Worm (Caenorhabditis elegans) whole organism, early embryonic: Measurements from ENCODE around the gene T24B8.7.

Source experiments
- B0310.2 ChIP-seq: sonication (generic microtip); optimal IDR thresholded peaks from 2 replicates; lab custom pipeline; 2016; ENCODE audit warnings: mild to moderate bottlenecking, missing genetic modification characterization, missing compliant biosample characterization
- F13C5.2 ChIP-seq: sonication (generic microtip); optimal IDR thresholded peaks from 2 replicates; lab custom pipeline; 2017; ENCODE audit warnings: mild to moderate bottlenecking, missing genetic modification characterization, inconsistent platforms, missing compliant biosample characterization
- aly-1 ChIP-seq: sonication (generic microtip); optimal IDR thresholded peaks from 2 replicates; lab custom pipeline; 2016; ENCODE audit warnings: missing genetic modification characterization, missing compliant biosample characterization
- ama-1 ChIP-seq: fragments of 150-350 bp; optimal IDR thresholded peaks from 2 replicates; lab custom pipeline; 2014
- ceh-13 ChIP-seq: fragments of 200-800 bp; sonication (Bioruptor generic); optimal IDR thresholded peaks from 2 replicates; lab custom pipeline; 2018; ENCODE audit warnings: mild to moderate bottlenecking, missing genetic modification characterization, missing compliant biosample characterization
- ceh-36 ChIP-seq: sonication (generic microtip); optimal IDR thresholded peaks from 2 replicates; lab custom pipeline; 2016; ENCODE audit warnings: missing genetic modification characterization, inconsistent platforms, missing compliant biosample characterization
- ets-7 ChIP-seq: sonication (generic microtip); optimal IDR thresholded peaks from 2 replicates; lab custom pipeline; 2016; ENCODE audit warnings: missing genotype, missing genetic modification characterization, missing compliant biosample characterization
- flt-1 ChIP-seq: fragments of 200-800 bp; sonication (Bioruptor generic); IDR thresholded peaks from 2 replicates; pipeline ENCODE4 v1.3.6; 2022; ENCODE audit warnings: missing genetic modification characterization, missing compliant biosample characterization
- hmbx-1 ChIP-seq: sonication (generic microtip); optimal IDR thresholded peaks from 2 replicates; lab custom pipeline; 2016; ENCODE audit warnings: mild to moderate bottlenecking, missing genetic modification characterization, missing compliant biosample characterization
- hmg-4 ChIP-seq: fragments of 200-800 bp; sonication (Bioruptor generic); optimal IDR thresholded peaks from 2 replicates; lab custom pipeline; 2018; ENCODE audit warnings: mild to moderate bottlenecking, missing genetic modification characterization, missing compliant biosample characterization
- hnd-1 ChIP-seq: sonication (generic microtip); optimal IDR thresholded peaks from 2 replicates; lab custom pipeline; 2016; ENCODE audit warnings: missing genetic modification characterization, missing compliant biosample characterization
- pes-1 ChIP-seq: fragments of 200-800 bp; sonication (Bioruptor generic); IDR thresholded peaks from 2 replicates; pipeline ENCODE4 v1.3.6; 2022; ENCODE audit warnings: missing genetic modification reagents, missing genetic modification characterization, missing compliant biosample characterization
- scrt-1 ChIP-seq: fragments of 200-800 bp; sonication (Bioruptor generic); IDR thresholded peaks from 2 replicates; pipeline ENCODE4 v1.3.6; 2022; ENCODE audit warnings: missing genetic modification characterization, missing compliant biosample characterization
- sea-1 ChIP-seq: fragments of 200-800 bp; sonication (Bioruptor generic); conservative IDR thresholded peaks from 2 replicates; pipeline ENCODE4 v1.3.6; 2022; ENCODE audit warnings: missing genetic modification characterization, missing compliant biosample characterization
- tbx-11 ChIP-seq: fragments of 200-800 bp; sonication (Bioruptor generic); IDR thresholded peaks from 2 replicates; pipeline ENCODE4 v1.3.6; 2022; ENCODE audit warnings: missing genetic modification characterization, missing compliant biosample characterization
- tbx-37 ChIP-seq: fragments of 200-800 bp; sonication (Bioruptor generic); conservative IDR thresholded peaks from 2 replicates; pipeline ENCODE4 v1.3.6; 2022; ENCODE audit warnings: missing genetic modification reagents, missing genetic modification characterization, missing compliant biosample characterization
- tra-4 ChIP-seq: sonication (generic microtip); optimal IDR thresholded peaks from 2 replicates; lab custom pipeline; 2017; ENCODE audit warnings: missing genetic modification characterization, missing compliant biosample characterization

Gene T24B8.7

ce11 chrII:9005067-9005466, 48.4 kb downstream of the T24B8.7 start, which contains the start of gene F44G4.7:
F44G4.7 (minus strand) TSS chrII:9005167.
- TF ChIP-seq tbx-11 (GFP tag; lab: Robert Waterston, UW) (no peak), tbx-37 (GFP tag; lab: Robert Waterston, UW) (no peak), flt-1 (GFP tag; lab: Robert Waterston, UW) (no peak), hmg-4 (GFP tag; lab: Kevin White, UChicago) (no peak), ceh-36 (tag; lab: Kevin White, UChicago) (no peak)

ce11 chrII:9001743-9002222, 51.7 kb downstream of the T24B8.7 start, which contains the start of gene F44G4.6:
F44G4.6 (minus strand) TSS chrII:9001793.
- TF ChIP-seq ets-7 (tag; lab: Kevin White, UChicago): no peak
- TF ChIP-seq scrt-1: no peak
- no peak for TF ChIP-seq tra-4 (tag; lab: Kevin White, UChicago)
- no peak for TF ChIP-seq F13C5.2 (tag; lab: Kevin White, UChicago)
- no peak for TF ChIP-seq sea-1 (GFP tag; lab: Robert Waterston, UW)
- no peak for TF ChIP-seq hmbx-1 (tag; lab: Kevin White, UChicago)
- no peak for TF ChIP-seq ceh-36 (tag; lab: Kevin White, UChicago)
- TF ChIP-seq B0310.2: no peak
- TF ChIP-seq ceh-13 (GFP tag; lab: Kevin White, UChicago): no peak
- no peak for TF ChIP-seq tbx-11 (GFP tag; lab: Robert Waterston, UW)
- no peak for TF ChIP-seq hnd-1 (tag; lab: Kevin White, UChicago)
- no peak for TF ChIP-seq hmg-4 (GFP tag; lab: Kevin White, UChicago)
- TF ChIP-seq tbx-37 (GFP tag; lab: Robert Waterston, UW): no peak
- no peak for TF ChIP-seq flt-1 (GFP tag; lab: Robert Waterston, UW)
- TF ChIP-seq ama-1 (lab: Kevin White, UChicago): no peak
- no peak for TF ChIP-seq pes-1 (GFP tag; lab: Robert Waterston, UW)
- no peak for TF ChIP-seq aly-1

ce11 chrII:9000331-9000730, 53.1 kb downstream of the T24B8.7 start, which contains the start of gene F44G4.5:
F44G4.5 (minus strand) TSS chrII:9000431.
- TF ChIP-seq tbx-11 (GFP tag; lab: Robert Waterston, UW) (no peak), scrt-1 (no peak), hnd-1 (tag; lab: Kevin White, UChicago) (no peak), hmg-4 (GFP tag; lab: Kevin White, UChicago) (no peak), sea-1 (GFP tag; lab: Robert Waterston, UW) (no peak), ceh-36 (tag; lab: Kevin White, UChicago) (no peak), tbx-37 (GFP tag; lab: Robert Waterston, UW) (no peak), pes-1 (GFP tag; lab: Robert Waterston, UW) (no peak), ama-1 (lab: Kevin White, UChicago) (no peak), flt-1 (GFP tag; lab: Robert Waterston, UW) (no peak), F13C5.2 (tag; lab: Kevin White, UChicago) (no peak), hmbx-1 (tag; lab: Kevin White, UChicago) (no peak)

- no peak for TF ChIP-seq B0310.2
- no peak for TF ChIP-seq hmg-4 (GFP tag; lab: Kevin White, UChicago)
- TF ChIP-seq pes-1 (GFP tag; lab: Robert Waterston, UW): no peak
- TF ChIP-seq tbx-37 (GFP tag; lab: Robert Waterston, UW): no peak
- TF ChIP-seq hnd-1 (tag; lab: Kevin White, UChicago): no peak
- TF ChIP-seq F13C5.2 (tag; lab: Kevin White, UChicago): no peak
- TF ChIP-seq tbx-11 (GFP tag; lab: Robert Waterston, UW): no peak
- TF ChIP-seq ceh-13 (GFP tag; lab: Kevin White, UChicago): no peak
- TF ChIP-seq hmbx-1 (tag; lab: Kevin White, UChicago): no peak
- TF ChIP-seq flt-1 (GFP tag; lab: Robert Waterston, UW): no peak
- no peak for TF ChIP-seq sea-1 (GFP tag; lab: Robert Waterston, UW)
- TF ChIP-seq aly-1: no peak
- no peak for TF ChIP-seq scrt-1
- TF ChIP-seq ets-7 (tag; lab: Kevin White, UChicago): no peak
- TF ChIP-seq tra-4 (tag; lab: Kevin White, UChicago): no peak
- TF ChIP-seq ceh-36 (tag; lab: Kevin White, UChicago): no peak
- TF ChIP-seq ama-1 (lab: Kevin White, UChicago): no peak
Measured at ce11 chrII:8997479-8997878, 56.0 kb downstream of the T24B8.7 start, which contains the start of the genes F44G4.3 and tdp-1. F44G4.3 (minus strand) TSS chrII:8997662. tdp-1 (plus strand) TSS chrII:8997825.

- TF ChIP-seq tbx-11 (GFP tag; lab: Robert Waterston, UW) (no peak), scrt-1 (no peak), tra-4 (tag; lab: Kevin White, UChicago) (no peak), tbx-37 (GFP tag; lab: Robert Waterston, UW) (no peak), ama-1 (lab: Kevin White, UChicago) (no peak), flt-1 (GFP tag; lab: Robert Waterston, UW) (no peak), ceh-36 (tag; lab: Kevin White, UChicago) (no peak), hmbx-1 (tag; lab: Kevin White, UChicago) (no peak), F13C5.2 (tag; lab: Kevin White, UChicago) (no peak), ets-7 (tag; lab: Kevin White, UChicago) (no peak), pes-1 (GFP tag; lab: Robert Waterston, UW) (no peak), sea-1 (GFP tag; lab: Robert Waterston, UW) (no peak), B0310.2 (no peak)
Measured at ce11 chrII:8996064-8996463, 57.4 kb downstream of the T24B8.7 start, which contains the start of gene ndub-2. ndub-2 (plus strand) TSS chrII:8996364.

- TF ChIP-seq flt-1 (GFP tag; lab: Robert Waterston, UW): no peak
- no peak for TF ChIP-seq aly-1
- TF ChIP-seq sea-1 (GFP tag; lab: Robert Waterston, UW): no peak
- TF ChIP-seq scrt-1: no peak
- TF ChIP-seq hmg-4 (GFP tag; lab: Kevin White, UChicago): no peak
Measured at ce11 chrII:8994336-8994735, 59.1 kb downstream of the T24B8.7 start, which contains the start of gene F44G4.1. F44G4.1 (plus strand) TSS chrII:8994636.

- TF ChIP-seq hnd-1 (tag; lab: Kevin White, UChicago) (no peak), B0310.2 (no peak), ceh-13 (GFP tag; lab: Kevin White, UChicago) (no peak), tra-4 (tag; lab: Kevin White, UChicago) (no peak), scrt-1 (no peak), ets-7 (tag; lab: Kevin White, UChicago) (no peak), hmg-4 (GFP tag; lab: Kevin White, UChicago) (no peak), aly-1 (no peak), sea-1 (GFP tag; lab: Robert Waterston, UW) (no peak), pes-1 (GFP tag; lab: Robert Waterston, UW) (no peak), hmbx-1 (tag; lab: Kevin White, UChicago) (no peak), tbx-11 (GFP tag; lab: Robert Waterston, UW) (no peak)
Measured at ce11 chrII:8992780-8993179, 60.7 kb downstream of the T24B8.7 start, which contains the start of gene ooc-5. ooc-5 (plus strand) TSS chrII:8993160.
